Worm (Caenorhabditis elegans) whole organism, mixed stage, embryonic: ENCODE measurements around the gene cutl-19.

Experiments
- M03D4.4 ChIP-seq: sonication (generic microtip); optimal IDR thresholded peaks from 2 replicates; lab custom pipeline; 2017; ENCODE audit warnings: mild to moderate bottlenecking, missing genetic modification characterization, missing compliant biosample characterization
- bed-3 ChIP-seq: fragments of 200-800 bp; sonication (Bioruptor generic); optimal IDR thresholded peaks from 3 replicates; lab custom pipeline; 2018; ENCODE audit warnings: mild to moderate bottlenecking, missing genetic modification characterization, moderate library complexity, missing compliant biosample characterization
- blmp-1 ChIP-seq: fragments of 150-350 bp; optimal IDR thresholded peaks from 2 replicates; lab custom pipeline; 2014; ENCODE audit warnings: missing biosample characterization, missing genetic modification characterization
- ceh-39 ChIP-seq: fragments of 150-350 bp; optimal IDR thresholded peaks from 2 replicates; lab custom pipeline; 2014; ENCODE audit warnings: missing biosample characterization, missing genetic modification characterization
- ceh-43 ChIP-seq: fragments of 200-800 bp; sonication (Bioruptor generic); optimal IDR thresholded peaks from 2 replicates; lab custom pipeline; 2018; ENCODE audit warnings: mild to moderate bottlenecking, missing genetic modification characterization, moderate library complexity, missing compliant biosample characterization
- ceh-83 ChIP-seq: fragments of 200-800 bp; sonication (Bioruptor generic); optimal IDR thresholded peaks from 2 replicates; lab custom pipeline; 2018; ENCODE audit warnings: mild to moderate bottlenecking, missing genetic modification characterization, missing compliant biosample characterization
- ces-1 ChIP-seq: fragments of 150-350 bp; optimal IDR thresholded peaks from 2 replicates; lab custom pipeline; 2014; ENCODE audit warnings: missing biosample characterization, missing genetic modification reagents, missing genetic modification characterization
- cnd-1 ChIP-seq: fragments of 200-800 bp; sonication (Bioruptor generic); optimal IDR thresholded peaks from 2 replicates; lab custom pipeline; 2018; ENCODE audit warnings: mild to moderate bottlenecking, missing genetic modification characterization, missing compliant biosample characterization
- drap-1 ChIP-seq: fragments of 200-800 bp; sonication (Bioruptor generic); optimal IDR thresholded peaks from 3 replicates; lab custom pipeline; 2018; ENCODE audit warnings: mild to moderate bottlenecking, missing genetic modification characterization, missing compliant biosample characterization
- elt-1 ChIP-seq: sonication (generic microtip); optimal IDR thresholded peaks from 2 replicates; lab custom pipeline; 2017; ENCODE audit warnings: missing genetic modification characterization, mild to moderate bottlenecking, missing compliant biosample characterization, antibody characterized with exemption, moderate library complexity, borderline replicate concordance; ENCODE audit not compliant: insufficient read depth
- elt-3 ChIP-seq: fragments of 150-350 bp; optimal IDR thresholded peaks from 2 replicates; lab custom pipeline; 2014; ENCODE audit warnings: missing biosample characterization, missing genetic modification characterization
- flh-1 ChIP-seq: fragments of 200-800 bp; sonication (Bioruptor generic); optimal IDR thresholded peaks from 2 replicates; lab custom pipeline; 2018; ENCODE audit warnings: mild to moderate bottlenecking, missing genetic modification characterization, moderate library complexity, missing compliant biosample characterization
- ham-2 ChIP-seq: fragments of 200-800 bp; sonication (Bioruptor generic); optimal IDR thresholded peaks from 2 replicates; lab custom pipeline; 2018; ENCODE audit warnings: mild to moderate bottlenecking, missing genetic modification characterization, missing compliant biosample characterization
- hlh-1 ChIP-seq: fragments of 150-350 bp; optimal IDR thresholded peaks from 2 replicates; lab custom pipeline; 2014; ENCODE audit warnings: missing biosample characterization, missing genetic modification reagents, missing genetic modification characterization
- lin-13 ChIP-seq: fragments of 150-350 bp; optimal IDR thresholded peaks from 2 replicates; lab custom pipeline; 2014; ENCODE audit warnings: missing biosample characterization, missing genetic modification characterization
- lin-32 ChIP-seq: fragments of 200-800 bp; sonication (Bioruptor generic); optimal IDR thresholded peaks from 2 replicates; lab custom pipeline; 2018; ENCODE audit warnings: mild to moderate bottlenecking, missing genetic modification characterization, missing compliant biosample characterization
- lsy-2 ChIP-seq: fragments of 150-350 bp; optimal IDR thresholded peaks from 2 replicates; lab custom pipeline; 2014; ENCODE audit warnings: missing biosample characterization, missing genetic modification characterization
- mab-5 ChIP-seq: fragments of 150-350 bp; optimal IDR thresholded peaks from 2 replicates; lab custom pipeline; 2014; ENCODE audit warnings: missing biosample characterization, missing genetic modification characterization
- mep-1 ChIP-seq: fragments of 150-350 bp; optimal IDR thresholded peaks from 2 replicates; lab custom pipeline; 2017; ENCODE audit warnings: missing biosample characterization, missing genetic modification reagents, missing genetic modification characterization, inconsistent platforms
- mls-2 ChIP-seq: sonication (generic microtip); optimal IDR thresholded peaks from 2 replicates; lab custom pipeline; 2016; ENCODE audit warnings: mild to moderate bottlenecking, missing genetic modification characterization, moderate library complexity, missing compliant biosample characterization
- nhr-12 ChIP-seq: fragments of 150-350 bp; optimal IDR thresholded peaks from 2 replicates; lab custom pipeline; 2014; ENCODE audit warnings: missing biosample characterization, missing genetic modification characterization
- nhr-2 ChIP-seq: fragments of 150-350 bp; optimal IDR thresholded peaks from 2 replicates; lab custom pipeline; 2014; ENCODE audit warnings: missing biosample characterization, missing genetic modification characterization
- nhr-237 ChIP-seq: fragments of 150-350 bp; optimal IDR thresholded peaks from 2 replicates; lab custom pipeline; 2014; ENCODE audit warnings: missing biosample characterization, missing genetic modification characterization
- nhr-28 ChIP-seq: fragments of 150-350 bp; optimal IDR thresholded peaks from 2 replicates; lab custom pipeline; 2014; ENCODE audit warnings: missing biosample characterization, missing genetic modification characterization
- nhr-76 ChIP-seq: sonication (generic microtip); optimal IDR thresholded peaks from 2 replicates; lab custom pipeline; 2017; ENCODE audit warnings: missing biosample characterization, missing genetic modification characterization
- pha-4 ChIP-seq: fragments of 150-350 bp; optimal IDR thresholded peaks from 2 replicates; lab custom pipeline; 2018; ENCODE audit warnings: missing biosample characterization, missing genetic modification reagents, missing genetic modification characterization
- sem-2 ChIP-seq: fragments of 200-800 bp; sonication (Bioruptor generic); optimal IDR thresholded peaks from 2 replicates; lab custom pipeline; 2018; ENCODE audit warnings: mild to moderate bottlenecking, missing genetic modification characterization, missing compliant biosample characterization
- snpc-4 ChIP-seq: fragments of 150-350 bp; optimal IDR thresholded peaks from 2 replicates; lab custom pipeline; 2014; ENCODE audit warnings: missing biosample characterization, missing genetic modification characterization
- sptf-1 ChIP-seq: sonication (generic microtip); optimal IDR thresholded peaks from 2 replicates; lab custom pipeline; 2017; ENCODE audit warnings: mild to moderate bottlenecking, missing genetic modification characterization, moderate library complexity, missing compliant biosample characterization
- tbx-8 ChIP-seq: fragments of 200-800 bp; sonication (Bioruptor generic); optimal IDR thresholded peaks from 2 replicates; lab custom pipeline; 2018; ENCODE audit warnings: mild to moderate bottlenecking, missing genetic modification characterization, moderate library complexity, missing compliant biosample characterization
- unc-120 ChIP-seq: sonication (generic microtip); optimal IDR thresholded peaks from 2 replicates; lab custom pipeline; 2017; ENCODE audit warnings: missing genetic modification characterization, missing compliant biosample characterization; ENCODE audit not compliant: poor library complexity, severe bottlenecking
- unc-39 ChIP-seq: fragments of 150-350 bp; optimal IDR thresholded peaks from 2 replicates; lab custom pipeline; 2014; ENCODE audit warnings: missing biosample characterization, missing genetic modification characterization
- unc-62 ChIP-seq: fragments of 150-350 bp; optimal IDR thresholded peaks from 2 replicates; lab custom pipeline; 2014; ENCODE audit warnings: missing biosample characterization, missing genetic modification reagents, missing genetic modification characterization
- zip-8 ChIP-seq: fragments of 150-350 bp; optimal IDR thresholded peaks from 2 replicates; lab custom pipeline; 2014; ENCODE audit warnings: missing biosample characterization, missing genetic modification characterization
- ztf-11 ChIP-seq: fragments of 150-350 bp; optimal IDR thresholded peaks from 2 replicates; lab custom pipeline; 2014; ENCODE audit warnings: missing biosample characterization, missing genetic modification characterization

Gene cutl-19

DNA sequence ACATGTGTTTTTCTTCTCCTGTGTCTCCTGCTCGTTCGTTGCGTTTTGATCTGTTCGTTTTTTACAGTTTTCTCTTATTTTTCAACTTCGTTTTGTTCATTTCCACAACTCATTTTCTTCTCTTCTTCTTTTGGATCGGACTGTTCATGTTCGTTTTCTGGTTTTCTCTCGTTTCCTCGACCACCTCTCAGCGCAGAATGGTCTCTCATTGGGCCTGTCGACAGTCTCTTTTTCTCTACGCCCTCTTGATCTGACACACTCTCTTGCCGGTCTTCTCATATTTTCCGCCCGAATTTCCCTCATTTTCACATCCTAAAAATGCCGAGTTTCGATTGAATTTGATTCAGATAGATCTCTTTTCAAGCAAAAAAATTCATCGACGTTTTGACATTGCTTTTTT, 35.8 kb downstream of the cutl-19 start:
- TF ChIP-seq unc-39 (tag; lab: Kevin White, UChicago) (no peak), mep-1 (no peak), blmp-1 (no peak)

DNA sequence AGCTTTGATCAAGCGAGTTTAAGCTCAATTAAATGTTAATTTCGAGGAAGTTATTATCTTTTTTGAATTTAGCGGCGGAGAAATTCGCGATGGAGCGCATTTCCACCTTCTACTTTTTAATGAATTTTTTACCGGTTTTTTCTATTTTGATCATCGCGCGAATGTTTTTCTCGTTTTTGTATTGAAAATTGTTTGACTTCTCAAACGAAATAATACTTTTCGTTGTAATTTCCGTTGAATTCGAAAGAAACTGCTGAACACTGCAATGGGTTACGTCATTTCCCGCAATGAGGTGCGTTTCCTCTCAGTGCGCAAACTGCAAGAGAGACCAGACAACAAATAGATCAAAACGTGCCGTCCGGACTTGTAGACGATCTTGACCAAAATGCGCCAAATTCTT, 36.2 kb downstream of the cutl-19 start:
- TF ChIP-seq sptf-1 (no peak), mep-1 (no peak), zip-8 (peak; percentile 42), bed-3 (GFP tag; lab: Kevin White, UChicago) (no peak)

DNA sequence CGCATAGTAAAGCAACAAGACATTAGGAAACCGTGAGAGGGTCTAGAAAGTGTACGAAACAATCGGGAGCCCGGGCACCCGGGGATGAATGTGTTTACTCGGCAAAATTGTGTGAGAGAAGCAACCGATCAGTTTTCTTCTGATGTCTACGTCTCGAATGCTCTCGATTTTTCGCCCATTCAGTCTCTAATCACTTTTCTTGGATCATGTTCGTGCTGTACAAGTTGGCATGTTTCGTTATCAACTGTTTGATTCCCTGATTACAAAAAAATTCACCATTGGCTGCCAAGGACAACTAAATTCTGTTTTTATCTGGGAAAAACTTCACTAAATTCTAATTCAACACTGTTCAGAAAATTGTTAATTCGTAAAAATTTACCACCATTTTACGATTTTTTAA, 36.8 kb downstream of the cutl-19 start:
- peak; percentile 31 for TF ChIP-seq unc-120 (tag; lab: Kevin White, UChicago)
- TF ChIP-seq lsy-2 (tag; lab: Kevin White, UChicago) = no peak

DNA sequence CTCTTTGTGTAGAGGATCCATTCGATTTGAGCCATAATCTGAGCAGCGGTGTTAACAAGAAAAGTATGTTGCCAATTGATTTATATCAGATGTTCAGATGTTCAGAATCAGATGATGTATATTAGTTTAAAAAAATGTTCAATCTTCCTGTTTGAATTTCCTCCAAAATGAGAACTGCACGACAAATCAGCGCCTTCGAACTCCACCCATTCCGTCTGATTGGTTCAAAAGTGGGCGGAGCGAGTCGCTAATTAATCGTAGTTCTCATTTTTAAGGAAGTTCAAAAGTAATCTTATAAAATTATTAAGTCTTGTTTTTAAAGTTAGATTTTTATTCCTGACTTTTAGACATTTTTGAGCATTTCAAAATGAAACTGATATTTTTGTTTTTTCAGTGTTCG, 38.2 kb downstream of the cutl-19 start:
- TF ChIP-seq sem-2 (GFP tag; lab: Kevin White, UChicago) (no peak), ceh-83 (no peak), tbx-8 (GFP tag; lab: Kevin White, UChicago) (no peak), mep-1 (no peak), elt-1 (no peak), ces-1 (GFP tag; lab: Kevin White, UChicago) (no peak), drap-1 (GFP tag; lab: Kevin White, UChicago) (no peak), nhr-76 (no peak), mab-5 (tag; lab: Kevin White, UChicago) (no peak), nhr-28 (tag; lab: Kevin White, UChicago) (no peak), nhr-2 (tag; lab: Kevin White, UChicago) (no peak), blmp-1 (no peak), flh-1 (GFP tag; lab: Kevin White, UChicago) (no peak), elt-3 (tag; lab: Kevin White, UChicago) (no peak), ztf-11 (tag; lab: Kevin White, UChicago) (no peak), lin-32 (GFP tag; lab: Kevin White, UChicago) (no peak), lsy-2 (tag; lab: Kevin White, UChicago) (no peak), ceh-39 (tag; lab: Kevin White, UChicago) (no peak), sptf-1 (no peak)

DNA sequence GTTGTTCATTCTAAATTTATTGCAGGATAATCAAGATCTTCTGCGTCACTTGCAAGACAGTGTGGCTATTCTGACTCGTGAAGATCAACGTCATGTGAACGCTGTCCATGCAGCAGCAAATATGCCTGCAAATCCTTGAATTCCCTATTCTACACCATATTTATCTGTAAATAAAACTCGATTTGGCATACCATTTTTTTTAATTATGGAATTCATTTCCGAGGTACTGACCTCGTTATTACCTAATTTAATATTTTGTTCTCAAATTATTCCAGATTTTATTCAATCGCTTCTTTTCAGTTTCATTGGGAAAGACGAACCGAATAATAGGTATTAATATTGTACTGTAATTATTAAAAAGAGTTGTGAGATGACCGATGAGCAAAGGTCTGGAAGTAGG, 43.8 kb downstream of the cutl-19 start, which contains the start of gene cid-1:
cid-1 (plus strand) TSS at position 301 of the 400 bp plus-strand sequence.
- TF ChIP-seq nhr-28 (tag; lab: Kevin White, UChicago) (no peak), mls-2 (no peak), flh-1 (GFP tag; lab: Kevin White, UChicago) (no peak), unc-62 (GFP tag; lab: Kevin White, UChicago) (no peak), nhr-2 (tag; lab: Kevin White, UChicago) (no peak), blmp-1 (no peak), nhr-237 (no peak)

DNA sequence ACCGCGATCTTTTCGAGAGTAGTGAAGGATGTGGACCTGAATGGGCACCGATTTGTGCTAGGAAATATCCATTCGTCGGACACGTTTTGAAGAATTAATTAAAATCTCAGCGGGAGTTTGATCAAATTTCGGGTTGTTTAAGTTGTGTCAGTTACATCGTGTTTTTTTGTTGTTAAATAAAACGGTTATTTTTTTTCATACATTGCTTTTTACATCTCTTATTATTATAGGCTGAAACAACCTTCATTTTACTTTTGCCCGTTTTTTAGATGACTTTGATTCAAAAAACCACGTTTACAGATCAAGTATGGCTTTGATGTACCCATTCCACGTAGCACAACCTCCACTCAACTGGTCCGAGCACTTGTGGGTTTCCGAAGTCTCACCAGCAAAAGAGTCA, 44.3 kb downstream of the cutl-19 start, which contains the start of gene emb-1:
emb-1 (plus strand) TSS at position 301 of the 400 bp plus-strand sequence.
- TF ChIP-seq sem-2 (GFP tag; lab: Kevin White, UChicago) (no peak), nhr-28 (tag; lab: Kevin White, UChicago) (no peak), blmp-1 (no peak), ham-2 (GFP tag; lab: Kevin White, UChicago) (no peak), ces-1 (GFP tag; lab: Kevin White, UChicago) (no peak), zip-8 (no peak), ztf-11 (tag; lab: Kevin White, UChicago) (no peak), elt-3 (tag; lab: Kevin White, UChicago) (no peak), ceh-83 (no peak), lin-32 (GFP tag; lab: Kevin White, UChicago) (no peak)
- TF ChIP-seq, all 35 proteins: peak for 0

DNA sequence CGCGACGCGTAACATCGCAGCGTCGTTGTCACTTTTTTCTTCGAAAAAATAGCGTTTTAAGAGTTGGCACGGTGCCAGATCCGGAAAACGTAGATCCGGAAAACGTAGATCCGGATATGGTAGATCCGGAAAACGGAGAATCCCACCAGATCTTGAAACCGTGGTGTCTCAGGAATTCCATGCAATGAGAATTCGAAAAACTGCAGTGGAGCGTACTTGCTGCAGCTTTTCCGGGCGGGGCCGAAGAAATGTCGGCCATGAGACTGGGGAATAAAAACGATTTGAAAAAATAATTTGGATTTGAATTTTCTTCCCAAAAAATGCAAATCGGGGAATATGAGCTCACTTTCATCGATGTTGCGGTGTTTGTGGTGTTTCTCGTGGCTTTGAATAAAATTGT, 44.9 kb downstream of the cutl-19 start, which contains the start of gene K10D2.5:
K10D2.5 (plus strand) TSS at position 251 of the 400 bp plus-strand sequence.
- TF ChIP-seq unc-120 (tag; lab: Kevin White, UChicago) (peak; percentile 32), pha-4 (peak; percentile 53), nhr-237 (peak; percentile 67), nhr-76 (no peak), lin-13 (tag; lab: Kevin White, UChicago) (peak; percentile 90), ceh-83 (peak; percentile 58), mab-5 (tag; lab: Kevin White, UChicago) (no peak), hlh-1 (tag; lab: Kevin White, UChicago) (peak; percentile 40), cnd-1 (peak; percentile 77), ham-2 (GFP tag; lab: Kevin White, UChicago) (peak; percentile 53), nhr-12 (tag; lab: Kevin White, UChicago) (no peak), lsy-2 (tag; lab: Kevin White, UChicago) (peak; percentile 83), M03D4.4 (tag; lab: Kevin White, UChicago) (peak; percentile 84), drap-1 (GFP tag; lab: Kevin White, UChicago) (peak; percentile 54), flh-1 (GFP tag; lab: Kevin White, UChicago) (no peak), mep-1 (peak; percentile 90), blmp-1 (no peak), sem-2 (GFP tag; lab: Kevin White, UChicago) (peak; percentile 29), sptf-1 (peak; percentile 84), ceh-39 (tag; lab: Kevin White, UChicago) (peak; percentile 70), zip-8 (no peak), nhr-28 (tag; lab: Kevin White, UChicago) (no peak), ceh-43 (GFP tag; lab: Kevin White, UChicago) (no peak), snpc-4 (tag; lab: Kevin White, UChicago) (no peak), lin-32 (GFP tag; lab: Kevin White, UChicago) (peak; percentile 77), ces-1 (GFP tag; lab: Kevin White, UChicago) (no peak), mls-2 (peak; percentile 33)
